Fruit fly (Drosophila melanogaster) whole organism, embryonic: ENCODE data around the gene RpL7A.

Experiments used
- BEAF-32 ChIP-seq: fragments of 200-800 bp; sonication (Bioruptor generic); optimal IDR thresholded peaks from 3 replicates; lab custom pipeline; 2017; ENCODE audit warnings: missing biosample characterization, missing genetic modification characterization, mild to moderate bottlenecking, moderate library complexity, missing genetic modification reagents
- CG10366 ChIP-seq: fragments of 200-800 bp; sonication (Bioruptor generic); IDR thresholded peaks from 2 replicates; pipeline ENCODE4 v1.3.6; 2022; ENCODE audit warnings: missing biosample characterization, missing genetic modification characterization
- CG11093 ChIP-seq: fragments of 200-800 bp; sonication (Bioruptor generic); IDR thresholded peaks from 3 replicates; pipeline ENCODE4 v1.3.6; 2022; ENCODE audit warnings: missing biosample characterization, missing genetic modification characterization
- CG11398 ChIP-seq: fragments of 200-800 bp; sonication (Bioruptor generic); optimal IDR thresholded peaks from 2 replicates; lab custom pipeline; 2016; ENCODE audit warnings: missing biosample characterization, missing genetic modification characterization
- CG11696 ChIP-seq: fragments of 200-800 bp; sonication (Bioruptor generic); IDR thresholded peaks from 2 replicates; pipeline ENCODE4 v1.3.6; 2022; ENCODE audit warnings: missing biosample characterization, missing genetic modification characterization
- CG12071 ChIP-seq: fragments of 200-800 bp; sonication (Bioruptor generic); optimal IDR thresholded peaks from 3 replicates; lab custom pipeline; 2018; ENCODE audit warnings: missing biosample characterization, mild to moderate bottlenecking, missing genetic modification characterization
- CG12104 ChIP-seq: fragments of 200-800 bp; sonication (Bioruptor generic); optimal IDR thresholded peaks from 3 replicates; lab custom pipeline; 2016; ENCODE audit warnings: missing biosample characterization, missing genetic modification characterization
- CG12659 ChIP-seq: fragments of 200-800 bp; sonication (Bioruptor generic); optimal IDR thresholded peaks from 3 replicates; lab custom pipeline; 2017; ENCODE audit warnings: mild to moderate bottlenecking, missing biosample characterization, missing genetic modification reagents, missing genetic modification characterization
- CG12942 ChIP-seq: fragments of 200-800 bp; sonication (Bioruptor generic); optimal IDR thresholded peaks from 3 replicates; lab custom pipeline; 2016; ENCODE audit warnings: missing biosample characterization, missing genetic modification characterization
- CG13123 ChIP-seq: fragments of 200-800 bp; sonication (Bioruptor generic); optimal IDR thresholded peaks from 2 replicates; lab custom pipeline; 2016; ENCODE audit warnings: missing biosample characterization, missing genetic modification characterization
- CG15011 ChIP-seq: fragments of 200-800 bp; sonication (Bioruptor generic); optimal IDR thresholded peaks from 3 replicates; lab custom pipeline; 2018; ENCODE audit warnings: missing biosample characterization, mild to moderate bottlenecking, missing genetic modification characterization
- CG2129 ChIP-seq: fragments of 200-800 bp; sonication (Bioruptor generic); IDR thresholded peaks from 2 replicates; pipeline ENCODE4 v1.3.6; 2022; ENCODE audit warnings: missing biosample characterization, missing genetic modification characterization; ENCODE audit not compliant: partially characterized antibody
- CG30020 ChIP-seq: fragments of 200-800 bp; optimal IDR thresholded peaks from 2 replicates; lab custom pipeline; 2019; ENCODE audit warnings: missing biosample characterization, mild to moderate bottlenecking, missing genetic modification characterization, moderate library complexity
- CG3065 ChIP-seq: fragments of 200-800 bp; sonication (Bioruptor generic); optimal IDR thresholded peaks from 2 replicates; lab custom pipeline; 2016; ENCODE audit warnings: missing biosample characterization, missing genetic modification characterization
- CG3847 ChIP-seq: fragments of 200-800 bp; sonication (Bioruptor generic); IDR thresholded peaks from 2 replicates; pipeline ENCODE4 v1.3.6; 2022; ENCODE audit warnings: missing biosample characterization, missing genetic modification characterization
- CG8765 ChIP-seq: fragments of 200-800 bp; sonication (Bioruptor generic); IDR thresholded peaks from 2 replicates; pipeline ENCODE4 v1.3.6; 2022; ENCODE audit warnings: missing biosample characterization, missing genetic modification characterization
- Dfd ChIP-seq, 2 experiments: fragments of >200 bp; optimal IDR thresholded peaks; 2 replicates each; lab custom pipeline; 2017; ENCODE audit warnings: missing biosample characterization in 2 of 2, missing genetic modification characterization in 2 of 2
- Dref ChIP-seq: fragments of 200-800 bp; sonication (Bioruptor generic); IDR thresholded peaks from 2 replicates; pipeline ENCODE4 v1.3.6; 2022; ENCODE audit warnings: missing biosample characterization, missing genetic modification characterization
- Eip74EF ChIP-seq, 2 experiments: fragments of 200-800 bp in 1 of 2; fragments of >200 bp in 1 of 2; sonication (Bioruptor generic) in 1 of 2; optimal IDR thresholded peaks; 2 replicates each; lab custom pipeline; 2017 to 2019; ENCODE audit warnings: missing biosample characterization in 2 of 2, missing genetic modification characterization in 2 of 2, mild to moderate bottlenecking in 1 of 2, moderate library complexity in 1 of 2
- Mes4 ChIP-seq: fragments of 200-800 bp; sonication (Bioruptor generic); optimal IDR thresholded peaks from 2 replicates; lab custom pipeline; 2016; ENCODE audit warnings: missing biosample characterization, missing genetic modification characterization
- Myb ChIP-seq: fragments of 200-800 bp; sonication (Bioruptor generic); optimal IDR thresholded peaks from 2 replicates; lab custom pipeline; 2016; ENCODE audit warnings: missing biosample characterization, missing genetic modification characterization
- NfI ChIP-seq: fragments of 200-800 bp; sonication (Bioruptor generic); optimal IDR thresholded peaks from 3 replicates; lab custom pipeline; 2018; ENCODE audit warnings: missing biosample characterization, mild to moderate bottlenecking, missing genetic modification characterization, moderate library complexity
- Poxn ChIP-seq: fragments of 200-800 bp; sonication (Bioruptor generic); IDR thresholded peaks from 2 replicates; pipeline ENCODE4 v1.3.6; 2022; ENCODE audit warnings: missing biosample characterization, missing genetic modification characterization
- Ravus ChIP-seq: fragments of 200-800 bp; sonication (Bioruptor generic); IDR thresholded peaks from 2 replicates; pipeline ENCODE4 v1.3.6; 2022; ENCODE audit warnings: missing biosample characterization, missing genetic modification characterization
- Spps ChIP-seq: fragments of 200-800 bp; sonication (Bioruptor generic); optimal IDR thresholded peaks from 2 replicates; lab custom pipeline; 2018; ENCODE audit warnings: missing biosample characterization, mild to moderate bottlenecking, missing genetic modification characterization
- abd-A ChIP-seq: fragments of 200-800 bp; sonication (Bioruptor generic); optimal IDR thresholded peaks from 3 replicates; lab custom pipeline; 2019; ENCODE audit warnings: missing biosample characterization, mild to moderate bottlenecking, missing genetic modification characterization, moderate library complexity
- az2 ChIP-seq: fragments of 200-800 bp; sonication (Bioruptor generic); optimal IDR thresholded peaks from 3 replicates; lab custom pipeline; 2016; ENCODE audit warnings: missing biosample characterization, missing genetic modification characterization
- bbx ChIP-seq: fragments of 200-800 bp; sonication (Bioruptor generic); IDR thresholded peaks from 2 replicates; pipeline ENCODE4 v1.3.6; 2022; ENCODE audit warnings: missing biosample characterization, missing genetic modification characterization; ENCODE audit not compliant: partially characterized antibody
- bowl ChIP-seq: fragments of 200-800 bp; sonication (Bioruptor generic); IDR thresholded peaks from 2 replicates; pipeline ENCODE4 v1.3.6; 2022; ENCODE audit warnings: missing biosample characterization, missing genetic modification characterization
- br ChIP-seq: fragments of >200 bp; optimal IDR thresholded peaks from 2 replicates; lab custom pipeline; 2017
- croc ChIP-seq: fragments of 200-800 bp; sonication (Bioruptor generic); conservative IDR thresholded peaks from 3 replicates; pipeline ENCODE4 v1.3.6; 2022; ENCODE audit warnings: missing biosample characterization, missing genetic modification characterization
- da ChIP-seq: fragments of 200-800 bp; sonication (Bioruptor generic); optimal IDR thresholded peaks from 2 replicates; lab custom pipeline; 2016; ENCODE audit warnings: missing biosample characterization, missing genetic modification characterization
- dm ChIP-seq: fragments of 200-800 bp; sonication (Bioruptor generic); optimal IDR thresholded peaks from 3 replicates; lab custom pipeline; 2016; ENCODE audit warnings: missing biosample characterization, missing genetic modification characterization
- dpn ChIP-seq, 2 experiments: fragments of 200-800 bp; sonication (Bioruptor generic); optimal IDR thresholded peaks; 3 replicates each; lab custom pipeline; 2016; ENCODE audit warnings: missing biosample characterization in 2 of 2, missing genetic modification characterization in 2 of 2
- en ChIP-seq: fragments of 200-800 bp; sonication (Bioruptor generic); optimal IDR thresholded peaks from 2 replicates; lab custom pipeline; 2016; ENCODE audit warnings: missing biosample characterization, missing genetic modification characterization
- eve ChIP-seq, 2 experiments: fragments of >200 bp; optimal IDR thresholded peaks; 2 replicates each; lab custom pipeline; 2017; ENCODE audit warnings: missing biosample characterization in 2 of 2, missing genetic modification characterization in 2 of 2
- gcm2 ChIP-seq: fragments of 200-800 bp; sonication (Bioruptor generic); optimal IDR thresholded peaks from 2 replicates; lab custom pipeline; 2016; ENCODE audit warnings: missing biosample characterization, missing genetic modification characterization
- gfzf ChIP-seq: fragments of 200-800 bp; sonication (Bioruptor generic); optimal IDR thresholded peaks from 2 replicates; lab custom pipeline; 2016; ENCODE audit warnings: missing biosample characterization, mild to moderate bottlenecking, missing genetic modification characterization, moderate library complexity
- gt ChIP-seq: fragments of 200-800 bp; sonication (Bioruptor generic); IDR thresholded peaks from 2 replicates; pipeline ENCODE4 v1.3.6; 2022; ENCODE audit warnings: missing biosample characterization, missing genetic modification characterization
- ham ChIP-seq: fragments of 200-800 bp; sonication (Bioruptor generic); IDR thresholded peaks from 2 replicates; pipeline ENCODE4 v1.3.6; 2022; ENCODE audit warnings: missing biosample characterization, missing genetic modification characterization
- mld ChIP-seq: fragments of 200-800 bp; sonication (Bioruptor generic); IDR thresholded peaks from 3 replicates; pipeline ENCODE4 v1.3.6; 2022; ENCODE audit warnings: missing biosample characterization, missing genetic modification characterization; ENCODE audit not compliant: partially characterized antibody
- oc ChIP-seq: fragments of 200-800 bp; sonication (Bioruptor generic); optimal IDR thresholded peaks from 2 replicates; lab custom pipeline; 2018; ENCODE audit warnings: missing biosample characterization, mild to moderate bottlenecking, missing genetic modification characterization, moderate library complexity
- pan ChIP-seq, 4 experiments: fragments of >200 bp in 3 of 4; fragments of 200-800 bp in 1 of 4; sonication (Bioruptor generic) in 1 of 4; optimal IDR thresholded peaks in 3 of 4; IDR thresholded peaks in 1 of 4; 2 replicates each; pipeline versions ENCODE4 v1.3.6 to Lab custom; 2017 to 2022; ENCODE audit warnings: missing biosample characterization in 2 of 4, missing genetic modification characterization in 2 of 4, mixed read lengths in 1 of 4
- salm ChIP-seq: fragments of 200-800 bp; sonication (Bioruptor generic); optimal IDR thresholded peaks from 2 replicates; lab custom pipeline; 2018; ENCODE audit warnings: missing biosample characterization, mild to moderate bottlenecking, missing genetic modification characterization
- sd ChIP-seq: fragments of 200-800 bp; sonication (Bioruptor generic); optimal IDR thresholded peaks from 3 replicates; lab custom pipeline; 2018; ENCODE audit warnings: missing biosample characterization, mild to moderate bottlenecking, missing genetic modification characterization, moderate library complexity
- seq ChIP-seq: fragments of 200-800 bp; sonication (Bioruptor generic); IDR thresholded peaks from 2 replicates; pipeline ENCODE4 v1.3.6; 2022; ENCODE audit warnings: missing biosample characterization, missing genetic modification characterization
- shn ChIP-seq: fragments of 200-800 bp; sonication (Bioruptor generic); optimal IDR thresholded peaks from 3 replicates; lab custom pipeline; 2016; ENCODE audit warnings: missing biosample characterization, missing genetic modification characterization
- tna ChIP-seq: fragments of 200-800 bp; sonication (Bioruptor generic); IDR thresholded peaks from 2 replicates; pipeline ENCODE4 v1.3.6; 2022; ENCODE audit warnings: missing biosample characterization, missing genetic modification characterization; ENCODE audit not compliant: partially characterized antibody
- tx ChIP-seq: fragments of 200-800 bp; sonication (Bioruptor generic); optimal IDR thresholded peaks from 2 replicates; lab custom pipeline; 2016; ENCODE audit warnings: missing biosample characterization, missing genetic modification characterization

The RpL7A gene

DNA sequence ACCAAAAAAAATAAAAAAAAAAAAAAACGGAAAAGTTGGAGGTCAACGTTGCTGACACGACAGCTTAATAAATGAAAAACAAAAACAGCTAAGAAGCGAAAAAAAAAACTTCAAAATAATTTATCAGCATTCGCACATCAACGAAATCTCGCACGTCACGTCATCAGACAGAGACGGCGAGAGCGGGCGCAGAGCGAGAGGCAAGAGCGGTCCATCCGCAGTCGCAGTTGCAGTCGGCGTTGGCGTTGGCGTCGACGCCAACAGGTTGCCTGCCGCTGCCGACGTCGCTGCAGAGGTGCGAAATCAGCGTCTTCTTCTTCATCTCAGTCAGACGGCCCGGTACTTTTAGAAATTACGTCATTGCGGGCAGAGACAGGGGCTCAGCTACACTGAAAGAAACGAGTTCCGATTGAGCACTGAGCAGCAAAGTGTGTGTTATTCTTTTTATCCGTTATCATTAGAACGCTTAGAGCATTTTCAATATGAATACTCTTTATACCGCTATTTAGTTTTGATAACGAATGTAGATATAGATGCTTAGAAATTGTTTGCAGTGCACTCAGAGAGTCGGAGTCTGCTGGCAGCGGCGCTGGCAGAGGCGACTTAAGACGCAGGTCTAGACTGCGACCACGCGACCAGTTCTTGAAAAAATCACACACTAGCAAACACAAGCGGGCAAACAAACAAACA lies 16.4 kb upstream of the RpL7A start (continued):
- peak; percentile 78 for TF ChIP-seq salm (tag; lab: Kevin White, UChicago)
- TF ChIP-seq Eip74EF (GFP tag; optimal IDR thresholded peaks at IDR 0.05; lab: Kevin White, UChicago) = peak in 1 of 2 experiments; percentile 81
- TF ChIP-seq CG15011 (GFP tag; lab: Kevin White, UChicago) = peak; percentile 92
- TF ChIP-seq br (lab: Kevin White, UChicago) = no peak
- TF ChIP-seq CG2129 (GFP tag; lab: Robert Waterston, UW) = no peak
- peak; percentile 73 for TF ChIP-seq CG3065 (GFP tag; lab: Kevin White, UChicago)
- TF ChIP-seq tna (GFP tag; lab: Robert Waterston, UW) = no peak
- peak; percentile 86 for TF ChIP-seq da (GFP tag; lab: Kevin White, UChicago)
- TF ChIP-seq gfzf (GFP tag; lab: Kevin White, UChicago) = peak; percentile 20
- TF ChIP-seq bowl = peak; percentile 80
- peak in 1 of 2 experiments; percentile 95 for TF ChIP-seq eve (GFP tag; optimal IDR thresholded peaks at IDR 0.05; lab: Kevin White, UChicago)
- no peak for TF ChIP-seq abd-A (tag; lab: Kevin White, UChicago)
- peak; percentile 86 for TF ChIP-seq dm (GFP tag; lab: Kevin White, UChicago)
- TF ChIP-seq CG3847 (GFP tag; lab: Robert Waterston, UW) = peak; percentile 96
- peak; percentile 89 for TF ChIP-seq shn (GFP tag; lab: Kevin White, UChicago)
- TF ChIP-seq seq (GFP tag; lab: Robert Waterston, UW) = peak; percentile 96
- peak; percentile 86 for TF ChIP-seq en (GFP tag; lab: Kevin White, UChicago)
- TF ChIP-seq dpn (GFP tag; optimal IDR thresholded peaks at IDR 0.05; lab: Kevin White, UChicago) = peak; percentile 94 to 96
- peak; percentile 64 for TF ChIP-seq CG30020 (tag; lab: Kevin White, UChicago)
- peak; percentile 94 for TF ChIP-seq CG12659 (GFP tag; lab: Kevin White, UChicago)
- no peak for TF ChIP-seq pan (optimal IDR thresholded peaks at IDR 0.05; lab: Kevin White, UChicago)
- peak in 1 of 2 experiments; percentile 97 for TF ChIP-seq pan (GFP tag; optimal IDR thresholded peaks at IDR 0.05 in 1 of 2, IDR thresholded peaks at IDR 0.05 in 1 of 2)
- peak; percentile 92 for TF ChIP-seq az2 (GFP tag; lab: Kevin White, UChicago)
- TF ChIP-seq croc (GFP tag; lab: Robert Waterston, UW) = peak; percentile 91
- peak; percentile 80 for TF ChIP-seq CG13123 (GFP tag; lab: Kevin White, UChicago)
- TF ChIP-seq Poxn (GFP tag; lab: Robert Waterston, UW) = peak; percentile 79
- peak; percentile 94 for TF ChIP-seq CG12104 (GFP tag; lab: Kevin White, UChicago)
- peak; percentile 93 for TF ChIP-seq NfI
- TF ChIP-seq Spps (tag; lab: Kevin White, UChicago) = peak; percentile 86
- TF ChIP-seq Dref (GFP tag; lab: Robert Waterston, UW) = peak; percentile 47
- TF ChIP-seq Ravus (GFP tag; lab: Robert Waterston, UW) = peak; percentile 89
- peak; percentile 86 for TF ChIP-seq gt (GFP tag; lab: Robert Waterston, UW)
- no peak for TF ChIP-seq bbx
- TF ChIP-seq CG11398 (GFP tag; lab: Kevin White, UChicago) = peak; percentile 94
- peak; percentile 84 for TF ChIP-seq gcm2 (GFP tag; lab: Kevin White, UChicago)
- peak; percentile 91 for TF ChIP-seq CG11093 (GFP tag; lab: Robert Waterston, UW)
- peak; percentile 89 for TF ChIP-seq CG11696
- TF ChIP-seq Myb (GFP tag; lab: Kevin White, UChicago) = peak; percentile 87
- TF ChIP-seq CG10366 (GFP tag; lab: Robert Waterston, UW) = peak; percentile 95
- peak; percentile 76 for TF ChIP-seq sd (tag; lab: Kevin White, UChicago)
- TF ChIP-seq CG12071 (GFP tag; lab: Kevin White, UChicago) = peak; percentile 96
- TF ChIP-seq oc = peak; percentile 90
- peak; percentile 89 for TF ChIP-seq Mes4
- no peak for TF ChIP-seq Dfd (GFP tag; optimal IDR thresholded peaks at IDR 0.05; lab: Kevin White, UChicago)
- peak; percentile 90 for TF ChIP-seq CG12942 (GFP tag; lab: Kevin White, UChicago)
- peak; percentile 95 for TF ChIP-seq CG8765
- TF ChIP-seq mld = no peak
- TF ChIP-seq tx (GFP tag; lab: Kevin White, UChicago) = peak; percentile 93
- TF ChIP-seq BEAF-32 (GFP tag; lab: Kevin White, UChicago) = peak; percentile 7
- TF ChIP-seq ham (GFP tag; lab: Robert Waterston, UW) = peak; percentile 89
